Fruit fly (Drosophila melanogaster): ENCODE measurements around the gene CG3437.

dm6 chr3L:9506421-9506820 is 49.0 kb upstream of the CG3437 start:
- TF ChIP-seq Hr96 (GFP tag; optimal IDR thresholded peaks at IDR 0.05) (no peak), tj (GFP tag; optimal IDR thresholded peaks at IDR 0.05) (no peak), cnc (optimal IDR thresholded peaks at IDR 0.05) (no peak), Crg-1 (GFP tag; optimal IDR thresholded peaks at IDR 0.05) (no peak), CG5204 (GFP tag; optimal IDR thresholded peaks at IDR 0.05) (no peak), Clk (GFP tag; optimal IDR thresholded peaks at IDR 0.05) (no peak), pad (GFP tag; optimal IDR thresholded peaks at IDR 0.05) (no peak), CG7045 (GFP tag; optimal IDR thresholded peaks at IDR 0.05) (no peak)

Measured in whole organism, adult.